Worm (Caenorhabditis elegans) whole organism, young adult: ENCODE data around the gene C37C3.2.

Source experiments
- dpff-1 ChIP-seq: sonication (generic microtip); optimal IDR thresholded peaks from 2 replicates; lab custom pipeline; 2017; ENCODE audit warnings: mild to moderate bottlenecking, missing genetic modification characterization, missing compliant biosample characterization
- rpc-1 ChIP-seq, 2 experiments: fragments of 150-350 bp in 1 of 2; sonication (generic microtip) in 1 of 2; optimal IDR thresholded peaks; 2 replicates each; lab custom pipeline; 2014 to 2018; ENCODE audit warnings: missing biosample characterization in 1 of 2, missing genetic modification characterization in 1 of 2, missing genetic modification reagents in 1 of 2, missing genotype in 1 of 2

DNA sequence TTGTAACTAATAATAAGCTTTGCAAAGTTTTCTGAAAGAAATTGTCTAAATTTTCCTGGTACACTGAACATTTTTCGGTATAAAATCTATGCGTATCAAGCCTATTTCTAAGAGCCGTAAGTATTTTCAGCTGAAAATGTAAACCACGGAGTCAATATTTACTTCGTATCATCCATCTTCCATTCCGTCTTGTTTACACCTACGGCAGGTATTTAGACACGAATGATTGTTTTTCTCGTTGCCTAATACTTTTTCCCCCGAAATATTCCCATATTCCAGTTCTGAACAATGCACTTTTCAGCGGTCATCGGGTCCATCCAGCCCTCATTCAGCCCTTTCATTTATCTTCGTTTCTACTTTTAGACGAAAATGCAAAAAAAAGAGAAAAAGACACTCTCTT, 8.1 kb upstream of the C37C3.2 start:
- no peak for TF ChIP-seq rpc-1 (optimal IDR thresholded peaks at IDR 0.05; lab: Kevin White, UChicago)
- no peak for TF ChIP-seq rpc-1 (tag; optimal IDR thresholded peaks at IDR 0.05; lab: Kevin White, UChicago)
- no peak for TF ChIP-seq dpff-1 (tag; lab: Kevin White, UChicago)
